Worm (Caenorhabditis elegans): Measurements from ENCODE around the gene D2085.7.

DNA sequence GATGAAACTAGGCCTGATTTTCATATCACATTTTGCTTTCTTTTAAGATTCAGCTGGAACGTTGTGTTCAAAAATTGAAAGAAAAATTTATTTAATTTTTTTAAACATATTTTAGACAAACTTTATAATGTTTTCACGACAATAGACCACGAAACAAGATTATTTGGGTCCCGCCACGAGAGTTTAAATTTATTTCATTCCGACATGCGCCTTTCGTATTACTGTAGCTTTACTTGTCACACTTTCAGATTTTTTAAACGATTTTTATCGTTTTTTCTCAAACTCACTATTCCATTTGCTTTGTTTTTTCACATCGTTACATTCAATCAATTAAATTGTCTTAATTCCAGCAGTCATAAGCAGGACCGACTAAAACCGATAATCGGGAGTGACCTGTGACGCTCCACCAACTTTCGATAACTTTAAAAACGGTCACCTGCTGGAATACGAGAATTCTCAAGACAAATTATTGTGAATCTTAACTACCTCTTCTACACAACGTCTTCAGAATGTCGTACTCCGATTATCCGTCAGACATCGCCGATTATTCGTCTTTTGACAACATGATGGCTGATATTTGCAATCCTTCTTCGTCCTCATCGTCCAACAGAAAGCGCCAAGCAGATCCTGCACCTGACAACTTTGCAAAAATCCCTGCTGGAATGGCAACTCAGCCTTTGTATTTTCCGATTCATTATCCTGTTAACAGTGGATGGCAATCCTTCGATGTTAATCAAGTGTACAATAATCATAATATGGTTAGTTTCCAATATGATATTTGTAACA lies 47.1 kb upstream of the D2085.7 start, which contains the start of gene aptf-3:
- no peak for TF ChIP-seq nhr-77 (tag; optimal IDR thresholded peaks at IDR 0.05)
- no peak for TF ChIP-seq nhr-10 (tag; optimal IDR thresholded peaks at IDR 0.05)
- TF ChIP-seq R02D3.7 (tag; optimal IDR thresholded peaks at IDR 0.05), result no peak
- no peak for TF ChIP-seq nhr-12 (tag; optimal IDR thresholded peaks at IDR 0.05)
- TF ChIP-seq mdl-1 (tag; optimal IDR thresholded peaks at IDR 0.05), result no peak
- TF ChIP-seq fos-1 (tag; optimal IDR thresholded peaks at IDR 0.05), result no peak
- no peak for TF ChIP-seq lin-11 (tag; optimal IDR thresholded peaks at IDR 0.05)
- no peak for TF ChIP-seq sma-3 (GFP tag; optimal IDR thresholded peaks at IDR 0.05)
- TF ChIP-seq nhr-6 (tag; optimal IDR thresholded peaks at IDR 0.05), result no peak
- no peak for TF ChIP-seq elt-1 (tag; optimal IDR thresholded peaks at IDR 0.05)
- TF ChIP-seq mbf-1 (tag; optimal IDR thresholded peaks at IDR 0.05), result no peak
- TF ChIP-seq skn-1 (tag; optimal IDR thresholded peaks at IDR 0.05), result no peak
- no peak for TF ChIP-seq ceh-16 (tag; optimal IDR thresholded peaks at IDR 0.05)
